Fruit fly (Drosophila melanogaster) S2 (cell line): ENCODE data around the gene Sarm.

Experiments used
- CG8478 ChIP-seq: fragments of >200 bp; optimal IDR thresholded peaks from 2 replicates; lab custom pipeline; 2018
- CTCF ChIP-seq, 2 experiments: fragments of >200 bp; optimal IDR thresholded peaks; 2 replicates each; lab custom pipeline; 2018

- no peak for TF ChIP-seq CTCF (optimal IDR thresholded peaks at IDR 0.05; lab: Kevin White, UChicago)
- TF ChIP-seq CG8478 (lab: Kevin White, UChicago), result no peak
Measured at dm6 chr3L:8151727-8152199, 88.1 kb downstream of the Sarm start, which contains the start of gene CG13676.
